Worm (Caenorhabditis elegans) whole organism, L1 larva: ENCODE results near the gene acs-19.

ENCODE experiments used
- C04F5.9 ChIP-seq: sonication (generic microtip); optimal IDR thresholded peaks from 2 replicates; lab custom pipeline; 2016; ENCODE audit warnings: missing genetic modification characterization, missing compliant biosample characterization
- Y116A8C.19 ChIP-seq: sonication (generic microtip); optimal IDR thresholded peaks from 2 replicates; lab custom pipeline; 2016; ENCODE audit warnings: missing compliant biosample characterization, missing genetic modification characterization, borderline replicate concordance
- blmp-1 ChIP-seq: fragments of 150-350 bp; optimal IDR thresholded peaks from 2 replicates; lab custom pipeline; 2014; ENCODE audit warnings: missing biosample characterization, missing genetic modification characterization
- ceh-63 ChIP-seq: fragments of 200-800 bp; sonication (Bioruptor generic); optimal IDR thresholded peaks from 2 replicates; lab custom pipeline; 2018; ENCODE audit warnings: mild to moderate bottlenecking, missing genetic modification characterization, missing compliant biosample characterization
- ceh-82 ChIP-seq, 3 experiments: fragments of 150-350 bp in 1 of 3; sonication (generic microtip) in 2 of 3; optimal IDR thresholded peaks; 2 replicates each; lab custom pipeline; 2014 to 2017; ENCODE audit warnings: missing biosample characterization in 3 of 3, missing genetic modification characterization in 3 of 3
- ceh-88 ChIP-seq: fragments of 200-800 bp; sonication (Bioruptor generic); IDR thresholded peaks from 2 replicates; pipeline ENCODE4 v1.3.6; 2022; ENCODE audit warnings: missing genetic modification characterization, missing compliant biosample characterization
- ceh-90 ChIP-seq: sonication (generic microtip); optimal IDR thresholded peaks from 2 replicates; lab custom pipeline; 2016; ENCODE audit warnings: missing genetic modification characterization, missing compliant biosample characterization
- dsc-1 ChIP-seq: sonication (generic microtip); optimal IDR thresholded peaks from 2 replicates; lab custom pipeline; 2016; ENCODE audit warnings: mild to moderate bottlenecking, missing genetic modification characterization, missing compliant biosample characterization
- efl-1 ChIP-seq, 4 experiments: fragments of 150-350 bp; optimal IDR thresholded peaks in 3 of 4; peaks in 1 of 4; 1 replicate in 1 of 4; 2 replicates in 3 of 4; lab custom pipeline; 2014; ENCODE audit warnings: missing biosample characterization in 2 of 4, missing genetic modification characterization in 2 of 4, missing genetic modification reagents in 2 of 4
- efl-3 ChIP-seq: fragments of 200-800 bp; sonication (Bioruptor generic); optimal IDR thresholded peaks from 2 replicates; lab custom pipeline; 2018; ENCODE audit warnings: mild to moderate bottlenecking, missing genetic modification characterization, missing compliant biosample characterization
- egl-13 ChIP-seq: sonication (generic microtip); optimal IDR thresholded peaks from 2 replicates; lab custom pipeline; 2016; ENCODE audit warnings: missing genotype, missing genetic modification reagents, missing genetic modification characterization, missing compliant biosample characterization
- egl-27 ChIP-seq, 2 experiments: fragments of 150-350 bp in 1 of 2; sonication (generic microtip); optimal IDR thresholded peaks; 3 replicates each; lab custom pipeline; 2017 to 2018; ENCODE audit warnings: missing biosample characterization in 2 of 2, missing genetic modification characterization in 2 of 2, missing genetic modification reagents in 2 of 2
- ets-5 ChIP-seq: fragments of 200-800 bp; sonication (Bioruptor generic); IDR thresholded peaks from 2 replicates; pipeline ENCODE4 v1.3.6; 2022; ENCODE audit warnings: missing genetic modification characterization, missing compliant biosample characterization
- fkh-10 ChIP-seq: sonication (generic microtip); optimal IDR thresholded peaks from 2 replicates; lab custom pipeline; 2017; ENCODE audit warnings: missing biosample characterization, missing genetic modification reagents, missing genetic modification characterization
- fos-1 ChIP-seq: fragments of 150-350 bp; optimal IDR thresholded peaks from 2 replicates; lab custom pipeline; 2014; ENCODE audit warnings: missing biosample characterization, missing genetic modification characterization
- hlh-17 ChIP-seq: fragments of 200-800 bp; sonication (Bioruptor generic); optimal IDR thresholded peaks from 2 replicates; lab custom pipeline; 2018; ENCODE audit warnings: missing genetic modification characterization, mild to moderate bottlenecking, missing compliant biosample characterization, moderate library complexity, borderline replicate concordance
- hlh-4 ChIP-seq: sonication (generic microtip); optimal IDR thresholded peaks from 2 replicates; lab custom pipeline; 2016; ENCODE audit warnings: mild to moderate bottlenecking, missing genetic modification characterization, missing compliant biosample characterization
- hpl-2 ChIP-seq: fragments of 150-350 bp; optimal IDR thresholded peaks from 2 replicates; lab custom pipeline; 2014; ENCODE audit warnings: missing biosample characterization, missing genetic modification reagents, missing genetic modification characterization
- irx-1 ChIP-seq: sonication (generic microtip); optimal IDR thresholded peaks from 2 replicates; lab custom pipeline; 2016; ENCODE audit warnings: missing genetic modification characterization, missing compliant biosample characterization
- isw-1 ChIP-seq: fragments of 200-800 bp; sonication (Bioruptor generic); IDR thresholded peaks from 2 replicates; pipeline ENCODE4 v1.3.6; 2022; ENCODE audit warnings: missing genetic modification characterization, missing compliant biosample characterization
- lin-13 ChIP-seq: fragments of 150-350 bp; optimal IDR thresholded peaks from 2 replicates; lab custom pipeline; 2014; ENCODE audit warnings: missing biosample characterization, missing genetic modification reagents, missing genetic modification characterization
- lin-14 ChIP-seq: fragments of 200-800 bp; sonication (Bioruptor generic); optimal IDR thresholded peaks from 2 replicates; lab custom pipeline; 2018; ENCODE audit warnings: mild to moderate bottlenecking, missing genetic modification characterization, moderate library complexity, missing compliant biosample characterization
- lin-15B ChIP-seq: fragments of 150-350 bp; sonication (generic microtip); optimal IDR thresholded peaks from 3 replicates; lab custom pipeline; 2014; ENCODE audit warnings: missing biosample characterization, missing genetic modification characterization
- lin-35 ChIP-seq, 2 experiments: fragments of 150-350 bp; optimal IDR thresholded peaks; 2 replicates each; lab custom pipeline; 2014; ENCODE audit warnings: missing biosample characterization in 2 of 2, missing genetic modification characterization in 2 of 2, missing genetic modification reagents in 2 of 2
- lir-3 ChIP-seq: sonication (generic microtip); optimal IDR thresholded peaks from 2 replicates; lab custom pipeline; 2016; ENCODE audit warnings: mild to moderate bottlenecking, missing genetic modification characterization, moderate library complexity, missing compliant biosample characterization; ENCODE audit not compliant: poor library complexity
- lsy-2 ChIP-seq, 2 experiments: fragments of 150-350 bp; optimal IDR thresholded peaks; 2 replicates each; lab custom pipeline; 2014; ENCODE audit warnings: missing biosample characterization in 2 of 2, missing genetic modification characterization in 2 of 2
- mdl-1 ChIP-seq, 2 experiments: fragments of 150-350 bp; optimal IDR thresholded peaks; 2 replicates each; lab custom pipeline; 2014 to 2017; ENCODE audit warnings: missing biosample characterization in 2 of 2, missing genetic modification characterization in 2 of 2, inconsistent platforms in 1 of 2
- nhr-11 ChIP-seq: fragments of 150-350 bp; optimal IDR thresholded peaks from 2 replicates; lab custom pipeline; 2014; ENCODE audit warnings: missing biosample characterization, missing genetic modification characterization
- nhr-12 ChIP-seq: sonication (generic microtip); optimal IDR thresholded peaks from 2 replicates; lab custom pipeline; 2017; ENCODE audit warnings: missing biosample characterization, missing genetic modification characterization
- nhr-19 ChIP-seq: fragments of 200-800 bp; sonication (Bioruptor generic); conservative IDR thresholded peaks from 2 replicates; pipeline ENCODE4 v1.3.6; 2022; ENCODE audit warnings: missing genetic modification characterization, missing compliant biosample characterization
- nhr-28 ChIP-seq: fragments of 150-350 bp; optimal IDR thresholded peaks from 2 replicates; lab custom pipeline; 2014; ENCODE audit warnings: missing biosample characterization, missing genetic modification characterization
- nhr-47 ChIP-seq: sonication (generic microtip); optimal IDR thresholded peaks from 2 replicates; lab custom pipeline; 2016; ENCODE audit warnings: mild to moderate bottlenecking, missing genetic modification characterization, moderate library complexity, missing compliant biosample characterization
- nhr-77 ChIP-seq: fragments of 150-350 bp; optimal IDR thresholded peaks from 2 replicates; lab custom pipeline; 2014; ENCODE audit warnings: missing biosample characterization, missing genetic modification characterization
- nhr-84 ChIP-seq: sonication (generic microtip); optimal IDR thresholded peaks from 2 replicates; lab custom pipeline; 2017; ENCODE audit warnings: missing biosample characterization, missing genetic modification characterization
- nhr-85 ChIP-seq: sonication (generic microtip); peaks from one replicate; lab custom pipeline; 2016; ENCODE audit warnings: missing genetic modification characterization, inconsistent platforms, missing compliant biosample characterization
- nhr-90 ChIP-seq: sonication (generic microtip); optimal IDR thresholded peaks from 2 replicates; lab custom pipeline; 2016; ENCODE audit warnings: mild to moderate bottlenecking, missing genetic modification characterization, missing compliant biosample characterization; ENCODE audit not compliant: poor library complexity
- pag-3 ChIP-seq: sonication (generic microtip); optimal IDR thresholded peaks from 2 replicates; lab custom pipeline; 2017; ENCODE audit warnings: missing genetic modification characterization, mild to moderate bottlenecking, missing compliant biosample characterization, antibody characterized with exemption, borderline replicate concordance; ENCODE audit not compliant: insufficient read depth
- pax-3 ChIP-seq: fragments of 200-800 bp; sonication (Bioruptor generic); optimal IDR thresholded peaks from 2 replicates; lab custom pipeline; 2018; ENCODE audit warnings: mild to moderate bottlenecking, missing genetic modification characterization, moderate library complexity, missing compliant biosample characterization
- pqm-1 ChIP-seq: sonication (generic microtip); optimal IDR thresholded peaks from 3 replicates; lab custom pipeline; 2017; ENCODE audit warnings: missing biosample characterization, missing genetic modification characterization
- skn-1 ChIP-seq: fragments of 150-350 bp; optimal IDR thresholded peaks from 2 replicates; lab custom pipeline; 2014; ENCODE audit warnings: missing biosample characterization, missing genetic modification characterization
- snpc-4 ChIP-seq: fragments of 150-350 bp; optimal IDR thresholded peaks from 2 replicates; lab custom pipeline; 2014; ENCODE audit warnings: missing biosample characterization, missing genetic modification characterization
- snu-23 ChIP-seq: sonication (generic microtip); optimal IDR thresholded peaks from 2 replicates; lab custom pipeline; 2016; ENCODE audit warnings: missing genetic modification characterization, missing compliant biosample characterization
- sptf-1 ChIP-seq: fragments of 150-350 bp; optimal IDR thresholded peaks from 2 replicates; lab custom pipeline; 2014; ENCODE audit warnings: missing biosample characterization, missing genetic modification characterization
- sup-37 ChIP-seq: fragments of 200-800 bp; sonication (Bioruptor generic); optimal IDR thresholded peaks from 2 replicates; lab custom pipeline; 2018; ENCODE audit warnings: mild to moderate bottlenecking, missing genetic modification characterization, missing compliant biosample characterization
- tbx-2 ChIP-seq: sonication (generic microtip); optimal IDR thresholded peaks from 2 replicates; lab custom pipeline; 2016; ENCODE audit warnings: missing genetic modification characterization, missing compliant biosample characterization
- tlp-1 ChIP-seq: fragments of 150-350 bp; optimal IDR thresholded peaks from 2 replicates; lab custom pipeline; 2014; ENCODE audit warnings: missing biosample characterization, missing genetic modification characterization
- unc-86 ChIP-seq: sonication (generic microtip); optimal IDR thresholded peaks from 2 replicates; lab custom pipeline; 2016; ENCODE audit warnings: missing genetic modification characterization, missing compliant biosample characterization
- vab-15 ChIP-seq: sonication (generic microtip); optimal IDR thresholded peaks from 2 replicates; lab custom pipeline; 2017; ENCODE audit warnings: missing genotype, mild to moderate bottlenecking, missing genetic modification characterization, missing compliant biosample characterization
- zag-1 ChIP-seq: fragments of 150-350 bp; optimal IDR thresholded peaks from 2 replicates; lab custom pipeline; 2014; ENCODE audit warnings: missing biosample characterization, missing genetic modification characterization
- ztf-11 ChIP-seq, 2 experiments: sonication (generic microtip); optimal IDR thresholded peaks; 2 replicates each; lab custom pipeline; 2016 to 2017; ENCODE audit warnings: missing genetic modification characterization in 2 of 2, missing biosample characterization in 1 of 2, missing compliant biosample characterization in 1 of 2
- ztf-4 ChIP-seq: fragments of 150-350 bp; optimal IDR thresholded peaks from 2 replicates; lab custom pipeline; 2014; ENCODE audit warnings: missing biosample characterization, missing genetic modification characterization

The acs-19 gene

DNA sequence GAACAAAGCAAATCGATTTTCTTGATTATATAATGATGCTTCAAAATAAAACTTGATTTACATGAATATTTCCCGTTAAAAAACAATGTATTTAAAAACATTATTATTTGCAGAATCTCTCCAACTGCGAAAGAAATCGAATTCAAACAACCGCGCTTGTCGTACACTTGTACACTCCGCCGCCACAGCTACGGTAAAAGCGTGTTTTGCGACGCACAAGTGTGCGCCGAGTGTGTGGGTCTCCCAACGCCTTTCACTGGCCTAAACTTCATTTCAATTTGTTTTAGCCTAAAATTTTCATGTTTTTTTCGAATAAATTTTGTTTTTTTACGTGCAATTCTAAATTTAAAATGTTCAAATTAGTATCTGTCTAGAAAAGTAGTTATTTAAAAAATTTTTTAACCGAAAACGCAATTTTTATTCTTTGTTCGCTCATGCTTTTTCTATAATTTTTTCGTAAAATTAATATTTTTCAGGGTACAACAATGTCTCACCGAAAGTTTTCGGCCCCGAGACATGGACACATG, 3.2 kb downstream of the acs-19 start, which contains the start of gene rpl-3 (continued):
- TF ChIP-seq efl-1 (optimal IDR thresholded peaks at IDR 0.05; lab: Kevin White, UChicago) = peak; percentile 100
- peak; percentile 100 for TF ChIP-seq efl-1 (GFP tag; optimal IDR thresholded peaks at IDR 0.05 in 1 of 2; lab: Kevin White, UChicago)
- TF ChIP-seq lin-35 (GFP tag; optimal IDR thresholded peaks at IDR 0.05; lab: Kevin White, UChicago) = peak; percentile 100
- peak; percentile 100 for TF ChIP-seq ztf-4
- peak; percentile 99 for TF ChIP-seq zag-1 (tag; lab: Kevin White, UChicago)
- TF ChIP-seq nhr-12 (tag; lab: Kevin White, UChicago) = peak; percentile 89
- TF ChIP-seq efl-3 (GFP tag; lab: Kevin White, UChicago) = peak; percentile 100
- peak; percentile 100 for TF ChIP-seq nhr-85 (tag; lab: Kevin White, UChicago)
- TF ChIP-seq snpc-4 (tag; lab: Kevin White, UChicago) = peak; percentile 95
- TF ChIP-seq irx-1 (tag; lab: Kevin White, UChicago) = peak; percentile 100
- peak; percentile 100 for TF ChIP-seq lin-13 (GFP tag; lab: Kevin White, UChicago)
- TF ChIP-seq ceh-63 (GFP tag; lab: Kevin White, UChicago) = peak; percentile 100
- peak; percentile 100 for TF ChIP-seq nhr-47
- peak; percentile 99 for TF ChIP-seq skn-1 (tag; lab: Kevin White, UChicago)
- peak; percentile 100 for TF ChIP-seq nhr-19 (GFP tag; lab: Robert Waterston, UW)
- TF ChIP-seq vab-15 = peak; percentile 99
- TF ChIP-seq fos-1 (tag; lab: Kevin White, UChicago) = peak; percentile 99
- peak; percentile 64 for TF ChIP-seq pag-3 (tag; lab: Kevin White, UChicago)
- no peak for TF ChIP-seq tlp-1 (tag; lab: Kevin White, UChicago)
- no peak for TF ChIP-seq sptf-1 (tag; lab: Kevin White, UChicago)
- peak; percentile 100 for TF ChIP-seq ets-5 (GFP tag; lab: Robert Waterston, UW)
- peak; percentile 99 to 100 for TF ChIP-seq ztf-11 (tag; optimal IDR thresholded peaks at IDR 0.05; lab: Kevin White, UChicago)
- peak; percentile 100 for TF ChIP-seq nhr-90
- peak; percentile 100 for TF ChIP-seq snu-23
- TF ChIP-seq dsc-1 = peak; percentile 100
- TF ChIP-seq egl-27 (tag; optimal IDR thresholded peaks at IDR 0.05; lab: Kevin White, UChicago) = peak; percentile 95 to 96
- peak; percentile 100 for TF ChIP-seq ceh-82 (tag; optimal IDR thresholded peaks at IDR 0.05; lab: Kevin White, UChicago)
- peak; percentile 99 for TF ChIP-seq C04F5.9 (tag; lab: Kevin White, UChicago)
- TF ChIP-seq sup-37 = peak; percentile 100
- peak; percentile 100 for TF ChIP-seq fkh-10 (GFP tag; lab: Kevin White, UChicago)
- peak; percentile 78 for TF ChIP-seq ceh-90
- TF ChIP-seq lin-14 (GFP tag; lab: Kevin White, UChicago) = peak; percentile 100
- TF ChIP-seq hlh-17 (GFP tag; lab: Kevin White, UChicago) = peak; percentile 97
- peak; percentile 92 for TF ChIP-seq pqm-1 (tag; lab: Kevin White, UChicago)
- peak; percentile 100 for TF ChIP-seq nhr-11 (tag; lab: Kevin White, UChicago)
- peak; percentile 100 for TF ChIP-seq tbx-2 (tag; lab: Kevin White, UChicago)
- TF ChIP-seq egl-13 (tag; lab: Kevin White, UChicago) = peak; percentile 100
- TF ChIP-seq hpl-2 = peak; percentile 98
- TF ChIP-seq ceh-88 (GFP tag; lab: Robert Waterston, UW) = peak; percentile 100
- TF ChIP-seq Y116A8C.19 (tag; lab: Kevin White, UChicago) = peak; percentile 86
- TF ChIP-seq lsy-2 (tag; optimal IDR thresholded peaks at IDR 0.05; lab: Kevin White, UChicago) = peak; percentile 100
- TF ChIP-seq pax-3 (tag; lab: Kevin White, UChicago) = peak; percentile 100
- peak; percentile 100 for TF ChIP-seq isw-1
- TF ChIP-seq nhr-77 (tag; lab: Kevin White, UChicago) = peak; percentile 100
- TF ChIP-seq nhr-84 = peak; percentile 100
- TF ChIP-seq lir-3 = peak; percentile 99
- TF ChIP-seq blmp-1 = peak; percentile 98
- TF ChIP-seq lin-15B (tag; lab: Kevin White, UChicago) = peak; percentile 100
- peak; percentile 74 for TF ChIP-seq nhr-28
- TF ChIP-seq unc-86 = peak; percentile 100
- peak; percentile 66 for TF ChIP-seq hlh-4 (tag; lab: Kevin White, UChicago)
- TF ChIP-seq mdl-1 (tag; optimal IDR thresholded peaks at IDR 0.05; lab: Kevin White, UChicago) = peak; percentile 70 to 99
